Worm (Caenorhabditis elegans): ENCODE results near the gene K09F6.7.

DNA sequence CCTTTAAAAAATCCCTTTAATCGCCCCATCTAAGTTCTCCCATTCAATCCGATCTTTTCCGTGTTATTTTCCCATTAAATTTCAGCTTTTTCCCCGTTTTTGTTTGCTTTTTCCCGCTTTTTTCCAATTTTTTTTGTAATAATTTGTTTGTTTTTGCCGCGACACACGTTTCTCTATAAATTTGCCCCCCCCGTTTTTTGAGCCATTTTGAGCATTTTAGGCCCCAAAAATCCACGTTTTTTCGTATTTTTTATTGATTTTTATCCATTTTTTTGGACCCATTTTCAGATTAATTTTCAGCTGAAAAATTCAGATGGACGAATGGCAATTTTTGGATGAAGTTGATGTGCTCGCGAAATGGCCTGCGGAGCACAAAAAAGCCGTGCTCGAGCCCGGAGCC, 48.6 kb downstream of the K09F6.7 start, which contains the start of gene F54A3.2:
- TF ChIP-seq Y116A8C.19 (tag; optimal IDR thresholded peaks at IDR 0.05; ENCODE audit: borderline replicate concordance) (no peak), fkh-10 (GFP tag; optimal IDR thresholded peaks at IDR 0.05) (no peak)

Data from whole organism, L1 larva.